Fruit fly (Drosophila melanogaster) ovary, adult (tissue): ENCODE data around the gene moody.
A peak's percentile ranks its signal among the peaks of the same experiment; 100 is the strongest.

Source experiments
- CG17801 ChIP-seq: fragments of 200-800 bp; optimal IDR thresholded peaks from 2 replicates; lab custom pipeline; 2019; ENCODE audit warnings: missing biosample characterization, mild to moderate bottlenecking, missing genetic modification characterization, moderate library complexity; ENCODE audit not compliant: partially characterized antibody

moody gene

DNA sequence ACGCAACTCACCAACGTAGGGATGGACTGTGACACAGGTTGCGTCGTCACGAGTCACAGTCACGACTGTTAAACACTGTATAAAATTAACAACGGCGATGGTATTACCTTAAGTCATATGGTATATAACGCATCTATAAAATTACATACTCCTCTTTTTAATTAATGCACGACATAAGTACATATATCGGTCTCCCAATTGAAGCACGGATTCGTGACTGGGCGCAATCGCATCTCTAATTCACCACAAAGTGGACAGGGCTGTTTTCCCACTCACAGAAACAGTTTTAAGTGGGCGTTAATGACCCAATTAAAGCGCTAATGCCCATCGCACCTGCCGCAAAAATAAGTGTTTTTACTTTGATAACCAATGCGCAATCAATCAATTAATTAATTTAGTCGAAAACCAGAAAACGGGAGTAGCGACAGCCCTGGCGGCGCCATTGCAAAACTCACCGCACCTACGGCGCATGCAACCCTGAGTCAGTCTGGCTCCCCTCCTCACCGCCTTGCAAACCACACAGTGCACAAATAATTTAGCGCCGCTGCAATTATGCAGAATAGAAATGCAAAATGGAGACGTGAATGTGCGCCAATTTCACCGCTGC is 8.5 kb downstream of the moody start, which contains the start of gene CG4313:
Gene CG4313 (plus strand): TSS at position 557 of the 607 bp plus-strand sequence.
- peak; percentile 70 for TF ChIP-seq CG17801 (GFP tag; lab: Kevin White, UChicago)

- no peak for TF ChIP-seq CG17801 (GFP tag; lab: Kevin White, UChicago)
These were observed 12.3 kb downstream of the moody start for dm6 chrX:2037605-2038004.

DNA sequence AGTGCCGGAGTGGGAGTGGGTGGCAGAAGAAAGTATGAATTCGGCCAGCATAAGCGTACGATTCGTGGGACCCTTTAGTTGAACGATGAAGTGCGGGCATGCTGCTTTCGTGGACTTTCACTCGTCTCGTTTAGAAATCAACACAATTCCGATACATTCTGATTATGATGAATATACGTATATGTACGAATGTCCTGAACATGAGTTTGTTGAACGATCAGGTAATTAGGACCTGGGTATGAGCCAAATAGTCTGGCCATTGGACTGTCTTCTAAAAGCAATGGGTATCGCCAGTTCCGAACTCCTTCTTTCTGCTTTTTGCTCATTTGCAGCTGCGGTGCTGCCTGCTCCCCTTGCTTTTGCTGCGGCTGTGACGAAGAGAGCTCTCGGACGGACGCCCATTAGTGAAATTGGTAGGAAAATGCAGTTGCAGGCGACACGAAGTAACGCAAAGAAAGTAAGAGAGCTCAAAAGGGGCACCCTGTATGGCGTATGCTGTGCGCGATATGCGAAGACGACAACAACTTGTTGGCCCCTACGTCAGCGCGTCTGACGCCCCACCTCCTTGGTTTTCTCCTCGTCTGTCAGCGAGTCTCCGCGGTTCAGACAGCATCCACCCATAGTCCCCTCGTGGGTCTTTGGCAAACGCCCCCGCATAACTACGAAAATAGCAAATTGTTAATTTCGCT is 13.0 kb downstream of the moody start:
- TF ChIP-seq CG17801 (GFP tag; lab: Kevin White, UChicago), result no peak

dm6 chrX:2036383-2036782 is 13.5 kb downstream of the moody start:
- TF ChIP-seq CG17801 (GFP tag; lab: Kevin White, UChicago), result no peak

DNA sequence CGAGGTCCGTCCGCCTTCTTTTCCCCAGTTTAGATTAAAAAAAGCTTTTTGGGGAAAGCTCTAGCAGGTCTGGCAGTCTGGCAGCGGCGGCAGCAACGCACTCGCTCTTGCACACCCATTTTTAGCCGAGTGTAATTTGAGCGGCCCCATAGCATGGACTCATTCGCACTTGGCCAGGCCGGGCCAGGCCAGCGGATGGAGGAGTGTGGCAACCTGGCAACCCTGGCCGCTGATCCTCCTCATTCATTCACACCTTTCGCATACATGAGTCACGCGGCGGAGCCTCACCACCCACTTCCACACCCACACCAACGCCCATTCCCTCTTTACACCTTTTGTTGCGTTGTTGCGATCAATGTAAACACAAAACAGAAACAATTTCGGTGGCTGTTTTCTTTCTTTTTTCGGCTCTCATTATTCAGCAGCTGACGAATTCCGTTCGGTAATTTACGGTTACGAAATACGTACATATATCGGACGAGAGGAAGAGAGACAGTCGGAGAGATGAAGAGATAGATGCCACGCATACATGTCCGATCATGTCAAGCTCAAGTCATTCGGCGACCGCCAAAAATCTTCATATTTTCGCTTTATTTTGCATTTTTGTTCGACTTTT is 17.0 kb downstream of the moody start:
- TF ChIP-seq CG17801 (GFP tag; lab: Kevin White, UChicago), result peak; percentile 9

dm6 chrX:2032160-2032801 is 17.6 kb downstream of the moody start:
- TF ChIP-seq CG17801 (GFP tag; lab: Kevin White, UChicago), result no peak

DNA sequence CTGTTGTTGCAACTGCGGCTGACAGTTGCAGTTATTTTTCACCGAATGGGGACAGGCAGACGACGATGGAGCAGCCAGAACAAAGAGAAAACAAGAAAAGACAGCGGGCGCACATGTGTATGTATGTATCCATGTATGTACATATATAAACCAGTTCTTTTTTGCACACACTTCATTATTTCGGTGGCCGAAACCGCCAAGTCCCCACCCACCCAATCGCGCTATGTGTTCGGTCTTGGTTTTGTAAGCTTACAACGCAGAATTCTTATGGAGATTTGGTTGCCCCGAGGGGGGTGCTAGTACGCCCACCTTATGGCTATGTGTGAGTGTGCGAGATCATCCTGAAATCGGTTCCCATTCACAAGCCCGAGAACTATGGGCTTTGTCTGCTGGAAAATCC is 18.6 kb downstream of the moody start:
- peak; percentile 6 for TF ChIP-seq CG17801 (GFP tag; lab: Kevin White, UChicago)

- TF ChIP-seq CG17801 (GFP tag; lab: Kevin White, UChicago), result no peak
These were observed 25.1 kb downstream of the moody start for dm6 chrX:2024819-2025218.

dm6 chrX:2013365-2013764 is 36.6 kb downstream of the moody start:
- TF ChIP-seq CG17801 (GFP tag; lab: Kevin White, UChicago), result no peak

DNA sequence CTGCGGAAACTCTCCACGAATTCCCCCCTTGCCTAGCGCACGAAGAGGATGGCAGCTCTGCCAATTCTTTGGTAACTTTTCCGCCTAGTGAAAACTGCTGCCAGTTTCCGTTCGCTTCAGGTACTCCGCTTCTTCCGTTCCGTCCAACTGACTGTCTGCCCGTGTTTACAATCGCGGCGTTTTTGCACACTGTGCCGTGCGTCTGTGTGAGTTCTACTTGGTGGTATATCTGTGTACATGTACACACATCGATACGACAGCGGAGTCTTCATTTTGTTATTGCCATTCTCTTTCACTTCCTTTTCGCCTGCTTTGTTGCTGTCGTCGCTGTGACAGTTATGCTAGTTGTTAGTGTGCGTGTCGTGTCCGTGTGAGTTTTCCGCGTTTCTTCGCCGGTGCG is 37.1 kb downstream of the moody start:
- TF ChIP-seq CG17801 (GFP tag; lab: Kevin White, UChicago), result peak; percentile 56

DNA sequence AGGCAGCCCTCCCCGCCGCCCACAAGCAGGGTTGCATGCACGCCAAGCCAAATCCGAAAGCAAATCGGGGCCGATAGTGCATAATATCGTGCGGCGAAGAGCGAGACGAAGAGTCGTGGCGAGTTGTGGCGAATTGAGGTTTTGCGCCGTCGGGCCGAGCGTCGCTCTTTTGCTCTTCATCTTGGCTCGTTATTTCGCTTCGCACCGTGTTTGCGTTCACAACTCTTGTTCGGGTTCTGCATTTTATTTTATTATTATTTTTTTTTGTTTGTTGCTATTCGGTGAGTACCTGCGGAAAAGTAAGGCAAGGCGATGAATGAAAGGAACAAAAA is 37.8 kb downstream of the moody start:
- TF ChIP-seq CG17801 (GFP tag; lab: Kevin White, UChicago), result peak; percentile 12

DNA sequence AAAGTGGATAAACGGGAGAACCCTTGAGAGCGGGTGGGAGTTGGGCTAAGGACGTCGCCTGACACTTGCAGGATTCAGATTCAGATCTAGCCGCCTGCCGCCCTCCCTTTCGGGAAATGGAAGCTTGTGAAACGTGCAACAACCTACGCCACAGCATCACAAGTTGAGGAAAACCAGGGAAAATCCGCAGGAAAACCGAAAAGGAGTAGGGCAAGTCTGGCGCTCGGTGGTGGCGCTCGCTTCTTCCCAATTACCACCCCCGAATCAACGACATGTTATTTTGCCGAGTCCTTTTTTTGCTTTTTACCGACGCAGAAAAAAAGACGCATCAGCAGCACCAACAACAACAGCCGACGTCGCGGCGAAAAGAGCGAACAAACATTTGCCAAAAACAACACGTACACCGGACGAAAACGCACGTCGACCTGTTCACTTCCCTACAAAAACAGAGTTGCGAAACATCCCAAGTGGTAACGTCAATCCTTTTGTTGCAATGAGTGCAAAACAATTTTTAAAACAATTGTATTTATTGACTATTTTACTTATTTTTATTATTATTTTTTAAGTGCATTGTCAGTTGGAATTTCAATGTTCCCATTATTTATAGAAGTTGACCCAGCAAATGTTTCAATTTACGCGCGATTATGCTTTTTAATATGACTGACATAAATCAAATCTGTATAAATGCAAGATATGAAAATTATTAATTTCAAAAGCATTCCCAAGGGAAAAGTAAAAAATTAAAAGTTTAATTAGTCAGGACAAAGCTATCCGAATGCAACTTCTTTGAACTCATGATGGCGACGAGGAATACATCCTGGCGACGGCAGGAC is 38.4 kb downstream of the moody start:
- TF ChIP-seq CG17801 (GFP tag; lab: Kevin White, UChicago), result no peak

DNA sequence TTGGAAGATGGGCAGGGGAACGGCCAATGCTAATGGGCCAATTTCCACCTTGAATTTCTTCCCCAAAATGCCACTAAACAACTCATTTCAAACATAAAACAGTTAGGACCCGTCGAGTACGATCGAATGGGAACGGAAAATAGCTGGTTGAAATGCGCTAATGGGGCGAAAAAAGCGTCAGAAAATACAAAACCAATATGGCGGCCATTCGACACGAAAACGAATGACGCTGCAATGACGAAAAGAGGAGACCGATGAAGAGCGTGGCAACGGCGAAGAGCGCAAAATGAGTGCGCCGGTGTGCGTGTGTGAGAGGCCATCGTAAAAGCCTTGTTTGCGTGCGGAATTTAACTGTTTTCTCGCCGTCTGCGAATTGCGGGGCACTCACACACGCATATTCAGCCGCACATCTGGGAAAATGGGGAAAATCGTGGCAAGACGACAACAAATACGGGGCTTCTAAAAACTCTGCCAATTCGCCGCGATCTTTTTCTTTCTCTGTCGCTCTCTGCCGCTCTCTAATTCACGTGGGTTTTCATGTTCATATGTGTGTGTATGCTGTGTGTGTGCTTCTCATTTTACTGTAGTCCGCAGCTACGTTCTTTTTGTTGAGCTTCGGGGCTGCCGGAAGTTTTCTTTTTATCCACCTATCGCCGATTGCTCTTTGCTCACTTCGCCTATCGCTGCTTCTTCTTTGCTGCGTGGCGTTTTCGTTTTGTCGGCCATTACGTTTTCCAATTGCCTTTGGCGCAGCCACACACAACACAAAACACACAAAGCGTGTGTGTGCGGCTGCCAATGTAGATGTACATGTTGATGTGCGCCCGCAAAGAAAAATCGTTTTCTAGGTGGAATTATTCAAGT is 39.7 kb downstream of the moody start, which contains the start of gene east:
Gene east (plus strand): TSS at position 851 of the 864 bp plus-strand sequence.
- peak; percentile 12 for TF ChIP-seq CG17801 (GFP tag; lab: Kevin White, UChicago)
